Fruit fly (Drosophila melanogaster) whole organism, prepupa: ENCODE measurements around the gene Oatp33Eb.
A peak's percentile ranks its signal among the peaks of the same experiment; 100 is the strongest.

Experiments
- Blimp-1 ChIP-seq: fragments of 200-800 bp; sonication (Bioruptor generic); optimal IDR thresholded peaks from 3 replicates; lab custom pipeline; 2017; ENCODE audit warnings: missing biosample characterization, missing genetic modification characterization, mild to moderate bottlenecking, moderate library complexity, missing genetic modification reagents
- CG10669 ChIP-seq: fragments of 200-800 bp; sonication (Bioruptor generic); optimal IDR thresholded peaks from 3 replicates; lab custom pipeline; 2018; ENCODE audit warnings: missing biosample characterization, mild to moderate bottlenecking, missing genetic modification characterization, moderate library complexity
- CG11294 ChIP-seq: fragments of 200-800 bp; sonication (Bioruptor generic); IDR thresholded peaks from 2 replicates; pipeline ENCODE4 v1.3.6; 2022; ENCODE audit warnings: missing biosample characterization, missing genetic modification characterization
- CG15336 ChIP-seq: fragments of 200-800 bp; sonication (Bioruptor generic); IDR thresholded peaks from 2 replicates; pipeline ENCODE4 v1.3.6; 2022; ENCODE audit warnings: missing biosample characterization, missing genetic modification characterization
- CG31627 ChIP-seq: fragments of 200-800 bp; sonication (Bioruptor generic); optimal IDR thresholded peaks from 3 replicates; lab custom pipeline; 2016; ENCODE audit warnings: missing biosample characterization, missing genetic modification characterization
- CG32006 ChIP-seq: fragments of 200-800 bp; sonication (Bioruptor generic); optimal IDR thresholded peaks from 3 replicates; lab custom pipeline; 2017; ENCODE audit warnings: missing biosample characterization, mild to moderate bottlenecking, missing genetic modification characterization
- CG34406 ChIP-seq: fragments of 200-800 bp; sonication (Bioruptor generic); optimal IDR thresholded peaks from 3 replicates; lab custom pipeline; 2016; ENCODE audit warnings: missing biosample characterization, missing genetic modification characterization
- CG4318 ChIP-seq: fragments of 200-800 bp; sonication (Bioruptor generic); optimal IDR thresholded peaks from 3 replicates; lab custom pipeline; 2017; ENCODE audit warnings: missing biosample characterization, mild to moderate bottlenecking, missing genetic modification characterization
- CG6163 ChIP-seq: fragments of 200-800 bp; sonication (Bioruptor generic); IDR thresholded peaks from 3 replicates; pipeline ENCODE4 v1.3.6; 2022; ENCODE audit warnings: missing biosample characterization, missing genetic modification characterization
- CG6276 ChIP-seq: fragments of 200-800 bp; sonication (Bioruptor generic); optimal IDR thresholded peaks from 2 replicates; lab custom pipeline; 2017; ENCODE audit warnings: missing biosample characterization, mild to moderate bottlenecking, missing genetic modification characterization
- CG6792 ChIP-seq: fragments of 200-800 bp; sonication (Bioruptor generic); optimal IDR thresholded peaks from 3 replicates; lab custom pipeline; 2016; ENCODE audit warnings: missing biosample characterization, missing genetic modification characterization
- CG6808 ChIP-seq: fragments of 200-800 bp; sonication (Bioruptor generic); optimal IDR thresholded peaks from 3 replicates; lab custom pipeline; 2017; ENCODE audit warnings: missing biosample characterization, missing genetic modification characterization, mild to moderate bottlenecking, moderate library complexity, missing genetic modification reagents
- CG6854 ChIP-seq: fragments of 200-800 bp; sonication (Bioruptor generic); optimal IDR thresholded peaks from 2 replicates; lab custom pipeline; 2017; ENCODE audit warnings: missing biosample characterization, mild to moderate bottlenecking, missing genetic modification characterization
- CG7368 ChIP-seq: fragments of 200-800 bp; sonication (Bioruptor generic); optimal IDR thresholded peaks from 3 replicates; lab custom pipeline; 2016; ENCODE audit warnings: missing biosample characterization, missing genetic modification characterization
- CG8119 ChIP-seq: fragments of 200-800 bp; sonication (Bioruptor generic); IDR thresholded peaks from 3 replicates; pipeline ENCODE4 v1.3.6; 2022; ENCODE audit warnings: missing biosample characterization, missing genetic modification characterization
- CG9139 ChIP-seq: fragments of 200-800 bp; sonication (Bioruptor generic); optimal IDR thresholded peaks from 3 replicates; lab custom pipeline; 2017; ENCODE audit warnings: missing biosample characterization, mild to moderate bottlenecking, missing genetic modification characterization
- Eip78C ChIP-seq: fragments of 200-800 bp; sonication (Bioruptor generic); peaks from one replicate; lab custom pipeline; 2016; ENCODE audit warnings: missing biosample characterization, missing genetic modification characterization
- Eip93F ChIP-seq: fragments of 200-800 bp; sonication (Bioruptor generic); optimal IDR thresholded peaks from 2 replicates; lab custom pipeline; 2016; ENCODE audit warnings: missing biosample characterization, mild to moderate bottlenecking, missing genetic modification characterization
- Ets21C ChIP-seq: fragments of 200-800 bp; sonication (Bioruptor generic); optimal IDR thresholded peaks from 3 replicates; lab custom pipeline; 2016; ENCODE audit warnings: missing biosample characterization, missing genetic modification characterization
- Hr39 ChIP-seq: fragments of 200-800 bp; sonication (Bioruptor generic); optimal IDR thresholded peaks from 2 replicates; lab custom pipeline; 2016; ENCODE audit warnings: missing biosample characterization, missing genetic modification characterization
- Hr4 ChIP-seq: fragments of 200-800 bp; sonication (Bioruptor generic); optimal IDR thresholded peaks from 3 replicates; lab custom pipeline; 2016; ENCODE audit warnings: missing biosample characterization, missing genetic modification characterization
- Met ChIP-seq: fragments of 200-800 bp; sonication (Bioruptor generic); optimal IDR thresholded peaks from 3 replicates; lab custom pipeline; 2016; ENCODE audit warnings: missing biosample characterization, missing genetic modification characterization
- Smox ChIP-seq: fragments of 200-800 bp; sonication (Bioruptor generic); optimal IDR thresholded peaks from 3 replicates; lab custom pipeline; 2016; ENCODE audit warnings: missing biosample characterization, missing genetic modification characterization
- Sox102F ChIP-seq: fragments of 200-800 bp; sonication (Bioruptor generic); optimal IDR thresholded peaks from 2 replicates; lab custom pipeline; 2016; ENCODE audit warnings: missing biosample characterization, mild to moderate bottlenecking, missing genetic modification characterization
- Sox14 ChIP-seq: fragments of 200-800 bp; sonication (Bioruptor generic); optimal IDR thresholded peaks from 3 replicates; lab custom pipeline; 2016; ENCODE audit warnings: missing biosample characterization, missing genetic modification characterization
- achi ChIP-seq: fragments of 200-800 bp; sonication (Bioruptor generic); optimal IDR thresholded peaks from 3 replicates; lab custom pipeline; 2016; ENCODE audit warnings: missing biosample characterization, missing genetic modification characterization
- acj6 ChIP-seq: fragments of 200-800 bp; sonication (Bioruptor generic); optimal IDR thresholded peaks from 3 replicates; lab custom pipeline; 2016; ENCODE audit warnings: missing biosample characterization, missing genetic modification characterization
- cyc ChIP-seq: fragments of 200-800 bp; sonication (Bioruptor generic); optimal IDR thresholded peaks from 3 replicates; lab custom pipeline; 2016; ENCODE audit warnings: missing biosample characterization, missing genetic modification characterization
- eg ChIP-seq: fragments of 200-800 bp; sonication (Bioruptor generic); IDR thresholded peaks from 3 replicates; pipeline ENCODE4 v1.3.6; 2022; ENCODE audit warnings: missing biosample characterization, missing genetic modification characterization
- esn ChIP-seq: fragments of 200-800 bp; sonication (Bioruptor generic); optimal IDR thresholded peaks from 2 replicates; lab custom pipeline; 2016; ENCODE audit warnings: missing biosample characterization, mild to moderate bottlenecking, missing genetic modification characterization, moderate library complexity
- fd59A ChIP-seq: fragments of 200-800 bp; sonication (Bioruptor generic); optimal IDR thresholded peaks from 2 replicates; lab custom pipeline; 2017; ENCODE audit warnings: missing biosample characterization, mild to moderate bottlenecking, missing genetic modification characterization, missing genetic modification reagents
- fkh ChIP-seq: fragments of 200-800 bp; sonication (Bioruptor generic); optimal IDR thresholded peaks from 3 replicates; lab custom pipeline; 2017; ENCODE audit warnings: missing biosample characterization, mild to moderate bottlenecking, missing genetic modification characterization, moderate library complexity
- salr ChIP-seq, 2 experiments: fragments of 200-800 bp; sonication (Bioruptor generic); optimal IDR thresholded peaks; 3 replicates each; lab custom pipeline; 2016 to 2018; ENCODE audit warnings: missing biosample characterization in 2 of 2, missing genetic modification characterization in 2 of 2, mild to moderate bottlenecking in 1 of 2
- ss ChIP-seq, 2 experiments: fragments of 200-800 bp; sonication (Bioruptor generic); optimal IDR thresholded peaks; 2 replicates in 1 of 2; 3 replicates in 1 of 2; lab custom pipeline; 2017 to 2018; ENCODE audit warnings: mild to moderate bottlenecking in 2 of 2, missing biosample characterization in 2 of 2, missing genetic modification characterization in 2 of 2, moderate library complexity in 1 of 2
- svp ChIP-seq: fragments of 200-800 bp; sonication (Bioruptor generic); peaks from one replicate; lab custom pipeline; 2016; ENCODE audit warnings: missing biosample characterization, missing genetic modification characterization
- vri ChIP-seq: fragments of 200-800 bp; sonication (Bioruptor generic); optimal IDR thresholded peaks from 3 replicates; lab custom pipeline; 2016; ENCODE audit warnings: missing biosample characterization, mild to moderate bottlenecking, missing genetic modification characterization

Oatp33Eb gene

DNA sequence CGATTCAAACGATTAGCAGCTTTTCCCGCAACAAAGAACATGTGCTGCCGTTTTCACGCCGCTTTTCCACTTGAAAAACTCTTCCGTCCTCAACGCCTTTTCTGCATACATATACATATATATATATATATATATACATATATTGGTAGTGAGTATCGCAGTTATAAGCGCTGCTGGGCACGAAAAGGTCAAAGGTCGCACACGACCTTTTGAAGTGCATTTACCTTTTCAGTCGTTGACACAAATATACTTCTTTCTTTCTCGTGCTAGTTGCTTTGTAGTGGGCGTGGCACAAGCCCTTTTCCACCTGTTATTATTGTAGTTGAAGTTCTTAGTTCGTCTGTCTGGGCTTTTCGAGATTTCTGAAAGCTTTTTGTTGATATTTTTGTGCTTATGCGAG lies 41.2 kb downstream of the Oatp33Eb start:
- no peak for TF ChIP-seq acj6 (GFP tag; lab: Kevin White, UChicago)
- no peak for TF ChIP-seq Eip93F (GFP tag; lab: Kevin White, UChicago)
- TF ChIP-seq CG6163 (GFP tag; lab: Robert Waterston, UW): no peak
- no peak for TF ChIP-seq CG7368
- TF ChIP-seq CG34406 (GFP tag; lab: Kevin White, UChicago): no peak
- TF ChIP-seq Eip78C (GFP tag; lab: Kevin White, UChicago): no peak

DNA sequence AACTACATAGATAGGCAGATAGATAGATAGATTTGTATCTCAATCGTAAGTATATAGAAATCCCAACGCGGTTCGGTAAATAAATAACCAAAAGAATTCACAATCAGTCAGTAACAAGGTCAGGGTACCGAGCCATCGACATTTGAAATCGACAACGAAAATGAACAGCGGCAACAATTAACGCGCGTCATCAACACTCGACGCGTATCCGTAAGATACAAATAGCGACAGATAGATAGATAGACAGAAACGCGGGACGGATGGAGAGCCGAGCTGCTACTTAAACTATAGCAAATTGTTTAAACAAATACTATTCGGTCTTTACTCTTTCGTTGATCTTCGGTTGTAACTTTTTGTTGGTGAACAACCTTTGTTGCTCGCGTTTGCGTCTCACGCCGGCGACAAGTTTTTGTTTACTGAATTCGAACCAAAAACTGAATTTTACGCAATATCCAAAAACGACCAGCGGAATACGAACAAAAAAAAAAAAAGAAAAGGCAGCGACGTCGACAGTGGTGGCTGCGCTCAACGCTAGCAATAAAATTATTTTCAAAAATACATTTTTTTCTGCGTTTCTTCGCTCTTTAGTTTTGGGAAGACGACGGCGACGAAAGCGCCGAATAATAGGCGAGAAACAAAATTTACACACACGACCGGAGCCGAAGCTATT lies 45.0 kb downstream of the Oatp33Eb start:
- TF ChIP-seq CG8119 (peak; percentile 42; the same call in 2 of the 3 replicates), CG4318 (no peak), Eip93F (GFP tag; lab: Kevin White, UChicago) (peak; percentile 82), fkh (peak; percentile 53), CG15336 (GFP tag; lab: Robert Waterston, UW) (0 out of 2 replicates have a peak, but pooled peaks have one; percentile 17)

DNA sequence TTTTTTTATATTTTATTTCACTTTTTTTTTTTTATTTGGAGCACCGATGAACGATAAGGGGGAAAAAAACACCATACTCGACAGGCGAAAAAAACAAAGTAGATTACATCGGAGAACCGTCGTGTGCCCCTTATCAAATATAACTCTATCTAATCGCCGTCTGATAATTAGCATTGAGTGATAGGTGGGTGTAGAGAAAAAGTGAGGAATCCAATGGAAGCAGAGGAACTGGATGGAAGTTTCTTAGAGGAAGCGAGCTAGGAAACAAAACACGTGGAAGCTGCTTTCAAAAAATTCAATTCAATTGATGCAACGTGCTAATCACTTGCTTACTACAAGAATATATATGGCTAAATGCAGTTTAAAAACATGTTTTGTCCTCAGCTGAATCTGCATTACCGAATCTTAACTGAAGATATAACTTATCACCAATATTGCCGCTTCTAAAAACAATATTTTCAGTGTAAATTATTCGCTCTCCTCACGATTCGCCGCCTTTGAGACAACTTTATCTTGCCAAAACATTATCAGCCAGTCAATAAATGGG lies 45.6 kb downstream of the Oatp33Eb start:
- TF ChIP-seq eg: no peak; the same call in 2 of the 3 replicates
- peak; percentile 4 for TF ChIP-seq Hr39 (GFP tag; lab: Kevin White, UChicago)
- TF ChIP-seq CG31627: peak; percentile 21
- TF ChIP-seq Met: peak; percentile 25
- peak; percentile 1 for TF ChIP-seq CG6854
- TF ChIP-seq Eip78C (GFP tag; lab: Kevin White, UChicago): peak; percentile 51
- no peak for TF ChIP-seq Ets21C (GFP tag; lab: Kevin White, UChicago)
- no peak for TF ChIP-seq salr (GFP tag; optimal IDR thresholded peaks at IDR 0.05; lab: Kevin White, UChicago)
- no peak for TF ChIP-seq CG7368
- TF ChIP-seq Smox (GFP tag; lab: Kevin White, UChicago): peak; percentile 3
- TF ChIP-seq Hr4 (GFP tag; lab: Kevin White, UChicago): no peak
- peak; percentile 47 for TF ChIP-seq CG6276 (GFP tag; lab: Kevin White, UChicago)
- TF ChIP-seq CG6808: no peak
- TF ChIP-seq CG10669 (GFP tag; lab: Kevin White, UChicago): no peak
- peak; percentile 5 for TF ChIP-seq Sox14 (GFP tag; lab: Kevin White, UChicago)
- TF ChIP-seq CG11294 (GFP tag; lab: Robert Waterston, UW): no peak
- TF ChIP-seq Sox102F (GFP tag; lab: Kevin White, UChicago): peak; percentile 15
- TF ChIP-seq CG9139 (GFP tag; lab: Kevin White, UChicago): no peak
- TF ChIP-seq CG6163 (GFP tag; lab: Robert Waterston, UW): 0 out of 3 replicates have a peak, but pooled peaks have one; percentile 25
- TF ChIP-seq svp (GFP tag; lab: Kevin White, UChicago): peak; percentile 71
- TF ChIP-seq vri (GFP tag; lab: Kevin White, UChicago): peak; percentile 78

DNA sequence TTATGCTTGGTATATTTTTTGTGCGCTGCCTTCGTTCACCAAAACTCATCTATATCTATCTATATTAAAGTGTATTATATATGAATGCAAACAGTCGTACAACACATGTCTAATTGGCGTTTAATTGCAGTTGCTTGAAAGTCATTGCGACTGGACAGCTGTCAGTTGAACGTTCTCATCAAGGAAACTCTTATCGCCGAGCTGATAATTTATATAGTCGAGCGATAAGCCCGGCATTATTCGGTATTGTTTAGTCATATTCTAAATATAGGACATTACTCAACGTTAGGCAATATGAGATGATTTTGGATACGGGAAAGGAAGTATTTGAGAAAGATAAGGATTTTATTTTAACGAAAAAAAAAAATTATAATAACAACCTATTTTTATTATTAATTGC lies 46.9 kb downstream of the Oatp33Eb start:
- no peak for TF ChIP-seq CG6808
- peak; percentile 38 for TF ChIP-seq Eip93F (GFP tag; lab: Kevin White, UChicago)
- peak; percentile 45 for TF ChIP-seq svp (GFP tag; lab: Kevin White, UChicago)
- peak; percentile 53 for TF ChIP-seq vri (GFP tag; lab: Kevin White, UChicago)

DNA sequence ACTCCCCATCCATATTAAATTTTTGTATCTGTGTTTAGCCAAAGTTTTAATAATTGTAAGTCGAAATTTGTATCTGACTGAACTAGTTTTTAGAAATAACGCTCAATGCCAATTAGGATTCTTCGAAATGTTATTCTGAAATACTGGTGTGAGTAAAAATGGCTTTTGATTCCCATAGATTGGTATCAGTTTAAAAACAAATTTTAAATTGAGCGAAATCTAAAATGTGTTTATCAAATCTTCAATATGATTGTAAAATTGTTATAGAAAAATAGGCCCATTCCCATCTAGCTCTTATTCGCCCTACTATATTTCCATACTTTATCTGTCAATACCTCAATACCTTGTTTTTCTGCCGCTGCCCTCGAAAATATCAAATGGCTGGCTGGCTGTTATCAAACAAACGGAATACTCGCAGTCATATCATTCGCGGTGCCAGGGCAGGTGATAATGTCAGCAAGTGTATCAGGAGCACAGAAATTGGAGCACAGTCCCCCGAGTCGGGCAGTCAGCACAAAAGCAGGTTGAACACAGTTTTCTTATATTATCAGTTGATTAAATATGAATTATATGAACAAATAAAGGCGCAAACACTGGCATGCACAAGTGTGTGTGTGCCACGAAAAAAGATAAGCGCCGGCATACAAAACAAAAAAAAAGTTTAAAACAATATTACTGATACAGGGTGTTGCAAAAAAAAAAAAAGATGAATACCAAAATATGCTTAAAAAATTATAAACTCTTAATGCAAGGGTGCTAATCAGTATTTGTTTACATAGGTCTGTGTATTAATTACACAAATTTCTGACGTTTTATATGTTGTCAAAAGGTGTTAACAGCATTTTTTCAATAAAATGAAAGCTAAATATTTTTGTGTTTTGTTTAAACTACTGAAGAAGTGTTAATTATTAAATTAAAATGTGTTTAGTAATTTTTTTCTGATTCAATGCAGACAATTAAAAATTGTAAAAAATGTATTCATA lies 49.3 kb downstream of the Oatp33Eb start, which contains the start of gene t-cup:
Gene t-cup, minus strand, starts transcription at position 51 of the 983 bp plus-strand sequence.
- peak; percentile 9 for TF ChIP-seq acj6 (GFP tag; lab: Kevin White, UChicago)
- TF ChIP-seq Blimp-1: peak; percentile 43
- no peak for TF ChIP-seq Ets21C (GFP tag; lab: Kevin White, UChicago)
- TF ChIP-seq CG8119: no peak
- TF ChIP-seq achi (GFP tag; lab: Kevin White, UChicago): peak; percentile 33
- TF ChIP-seq fkh: peak; percentile 99
- peak; percentile 78 for TF ChIP-seq Eip78C (GFP tag; lab: Kevin White, UChicago)
- no peak for TF ChIP-seq CG32006 (GFP tag; lab: Kevin White, UChicago)
- peak; percentile 40 for TF ChIP-seq CG6792 (GFP tag; lab: Kevin White, UChicago)
- peak; percentile 98 for TF ChIP-seq svp (GFP tag; lab: Kevin White, UChicago)
- TF ChIP-seq Sox102F (GFP tag; lab: Kevin White, UChicago): peak; percentile 74
- no peak for TF ChIP-seq fd59A (GFP tag; lab: Kevin White, UChicago)
- TF ChIP-seq Smox (GFP tag; lab: Kevin White, UChicago): peak; percentile 43
- TF ChIP-seq Eip93F (GFP tag; lab: Kevin White, UChicago): peak; percentile 81
- no peak for TF ChIP-seq CG7368
- TF ChIP-seq Hr4 (GFP tag; lab: Kevin White, UChicago): no peak
- peak in 1 of 2 experiments; percentile 65 for TF ChIP-seq ss (GFP tag; optimal IDR thresholded peaks at IDR 0.05; lab: Kevin White, UChicago)
- TF ChIP-seq cyc (GFP tag; lab: Kevin White, UChicago): no peak
- TF ChIP-seq Sox14 (GFP tag; lab: Kevin White, UChicago): peak; percentile 52
- TF ChIP-seq vri (GFP tag; lab: Kevin White, UChicago): peak; percentile 97
- TF ChIP-seq esn: peak; percentile 74
- peak; percentile 65 for TF ChIP-seq CG34406 (GFP tag; lab: Kevin White, UChicago)
- TF ChIP-seq salr (GFP tag; optimal IDR thresholded peaks at IDR 0.05; lab: Kevin White, UChicago): no peak
